Worm (Caenorhabditis elegans): ENCODE results near the gene T04F8.8.
A peak's percentile ranks its signal among the peaks of the same experiment; 100 is the strongest.

T04F8.8 gene

ce11 chrX:11647165-11647564, at the start of gene T04F8.8:
T04F8.8 (plus strand) TSS chrX:11647465.
- TF ChIP-seq unc-62 (GFP tag; optimal IDR thresholded peaks at IDR 0.05): no peak

DNA sequence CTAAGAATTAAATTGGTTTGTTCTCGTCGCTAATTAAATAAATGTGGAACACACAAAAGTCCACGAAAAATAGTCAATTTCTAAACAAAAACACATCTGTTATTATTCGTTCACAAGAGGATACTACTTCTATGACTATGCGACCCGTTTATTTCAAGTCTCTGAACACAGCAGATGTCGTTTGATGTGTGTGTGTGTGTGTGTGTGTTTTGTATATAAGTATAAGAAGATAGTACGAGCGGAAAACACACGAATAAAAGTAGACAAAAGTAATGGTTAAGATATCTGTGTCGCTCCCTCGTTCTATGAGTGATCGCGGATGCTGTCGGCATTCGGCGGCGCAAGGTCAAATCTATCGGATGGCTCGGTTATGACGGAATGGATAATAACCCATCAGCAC, 48.4 kb upstream of the T04F8.8 start:
- TF ChIP-seq unc-62 (GFP tag; optimal IDR thresholded peaks at IDR 0.05): no peak

DNA sequence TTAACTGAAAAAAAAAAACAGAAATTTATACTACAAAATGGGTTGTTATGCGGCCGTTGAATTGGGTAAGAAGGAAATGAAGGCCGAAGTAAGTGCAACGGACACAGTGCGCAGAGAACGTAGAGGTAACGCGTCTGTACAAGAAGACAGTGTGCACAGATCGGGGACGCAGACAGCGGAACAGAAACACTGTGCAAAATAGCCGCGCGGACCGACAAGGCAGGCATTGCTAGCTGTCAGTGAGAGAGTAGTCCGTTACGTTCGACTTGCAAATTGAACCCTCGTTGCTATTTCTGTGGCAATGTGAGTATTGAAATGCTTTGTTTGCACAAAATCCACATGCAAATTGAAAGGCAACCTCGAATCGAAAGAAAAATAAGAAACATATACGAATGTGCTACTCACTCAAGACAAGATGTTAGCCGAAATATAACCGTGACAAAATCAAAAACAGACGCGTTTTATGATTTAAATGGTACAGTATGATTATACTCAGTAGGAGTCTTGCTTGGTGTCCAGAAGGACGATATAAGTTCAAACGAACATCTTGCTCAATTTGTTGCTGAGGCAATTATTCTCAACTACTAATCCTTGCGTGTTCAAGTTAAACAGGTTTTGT, 46.7 kb upstream of the T04F8.8 start:
- no peak for TF ChIP-seq unc-62 (GFP tag; optimal IDR thresholded peaks at IDR 0.05)

- no peak for TF ChIP-seq unc-62 (GFP tag; optimal IDR thresholded peaks at IDR 0.05)
These were observed 43.8 kb upstream of the T04F8.8 start for ce11 chrX:11603234-11604108.

- TF ChIP-seq unc-62 (GFP tag; optimal IDR thresholded peaks at IDR 0.05): no peak
These were observed 42.0 kb upstream of the T04F8.8 start, which contains the start of gene ftt-2 for ce11 chrX:11605214-11605765. ftt-2 (minus strand) TSS chrX:11605419.

ce11 chrX:11605766-11606490, 41.3 kb upstream of the T04F8.8 start:
- peak; percentile 22 for TF ChIP-seq unc-62 (GFP tag; optimal IDR thresholded peaks at IDR 0.05)

DNA sequence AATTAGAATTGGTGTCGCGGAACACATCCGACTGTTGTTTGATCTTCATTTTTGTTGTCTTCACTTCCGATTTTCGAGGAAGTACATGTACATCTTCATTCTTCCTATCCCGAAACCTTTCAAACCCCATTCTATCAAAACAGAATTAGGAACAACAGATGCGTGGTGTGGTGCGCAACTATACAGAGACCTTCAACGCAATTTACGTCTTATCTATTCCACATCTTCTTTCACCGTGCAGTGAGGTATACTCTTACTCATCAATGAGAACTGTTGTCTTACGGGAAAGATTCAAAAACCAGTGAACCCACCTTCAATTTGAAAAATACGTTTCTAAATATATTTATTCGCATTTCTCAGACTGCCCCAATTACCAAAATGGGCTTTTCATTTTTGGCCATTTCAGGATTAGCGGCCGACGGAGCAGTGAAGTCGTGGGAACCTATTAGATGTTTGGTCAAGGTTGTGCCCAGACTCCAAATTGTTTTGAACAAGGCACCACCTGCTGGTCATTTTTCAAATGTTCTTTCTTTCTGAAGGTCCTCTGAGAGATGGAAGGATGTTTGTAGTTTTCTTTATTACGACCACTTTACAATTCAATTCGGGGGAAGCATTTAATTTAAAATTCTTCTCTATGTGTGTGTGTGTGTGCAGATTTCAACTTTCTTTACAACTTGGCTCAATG, 40.3 kb upstream of the T04F8.8 start:
- no peak for TF ChIP-seq unc-62 (GFP tag; optimal IDR thresholded peaks at IDR 0.05)

- no peak for TF ChIP-seq unc-62 (GFP tag; optimal IDR thresholded peaks at IDR 0.05)
These were observed 39.8 kb upstream of the T04F8.8 start for ce11 chrX:11607500-11607823.

DNA sequence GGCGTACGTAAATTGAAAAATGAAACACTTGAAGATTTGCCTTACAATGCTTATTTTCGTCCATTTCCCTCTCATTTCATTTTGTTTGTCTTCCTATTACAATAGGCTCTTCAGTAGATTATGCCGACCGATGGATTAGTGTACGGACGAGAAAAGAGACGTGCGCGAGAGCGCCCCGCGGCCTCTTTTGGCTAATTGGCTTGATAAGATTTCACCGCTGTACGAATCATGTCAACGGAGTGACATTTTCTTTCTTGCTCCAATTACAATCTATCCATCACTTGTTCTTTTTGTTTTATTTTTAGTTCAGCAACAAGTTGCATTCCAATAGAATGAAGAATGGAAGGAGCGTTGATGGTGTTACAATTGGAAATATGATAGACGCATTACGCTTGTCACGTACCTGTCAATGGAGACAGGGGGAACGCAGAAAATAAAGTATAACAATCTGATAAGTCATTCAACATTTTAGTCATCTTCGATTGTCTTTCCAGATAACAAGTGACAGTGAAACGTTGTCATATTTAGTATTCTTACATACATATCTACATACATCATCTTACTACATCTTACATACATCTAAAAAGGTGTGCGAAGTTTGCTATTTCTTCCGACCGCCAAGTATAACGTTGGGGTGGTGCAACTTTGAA, 39.0 kb upstream of the T04F8.8 start:
- no peak for TF ChIP-seq unc-62 (GFP tag; optimal IDR thresholded peaks at IDR 0.05)

DNA sequence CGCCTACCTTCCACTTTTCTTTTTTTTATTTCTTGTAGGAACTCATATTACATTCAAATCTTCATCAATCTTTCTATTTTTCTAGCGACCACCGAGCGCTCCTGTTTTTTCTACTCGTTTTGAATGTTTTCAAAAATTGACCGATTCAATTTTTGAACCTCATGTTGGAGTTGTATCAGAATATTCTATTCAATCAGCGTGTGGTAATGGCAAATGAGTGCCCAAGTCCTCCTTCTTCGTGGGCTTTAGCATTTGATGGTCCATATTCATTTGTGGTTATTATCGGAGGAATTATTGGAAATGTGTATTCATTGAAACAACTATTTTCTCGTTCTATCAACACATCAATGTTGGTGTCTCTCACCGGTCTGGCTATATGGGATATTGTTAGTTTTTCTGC, 29.9 kb upstream of the T04F8.8 start, which contains the start of gene F52D10.4:
F52D10.4 (plus strand) TSS at position 84 of the 400 bp plus-strand sequence.
- TF ChIP-seq unc-62 (GFP tag; optimal IDR thresholded peaks at IDR 0.05): no peak

DNA sequence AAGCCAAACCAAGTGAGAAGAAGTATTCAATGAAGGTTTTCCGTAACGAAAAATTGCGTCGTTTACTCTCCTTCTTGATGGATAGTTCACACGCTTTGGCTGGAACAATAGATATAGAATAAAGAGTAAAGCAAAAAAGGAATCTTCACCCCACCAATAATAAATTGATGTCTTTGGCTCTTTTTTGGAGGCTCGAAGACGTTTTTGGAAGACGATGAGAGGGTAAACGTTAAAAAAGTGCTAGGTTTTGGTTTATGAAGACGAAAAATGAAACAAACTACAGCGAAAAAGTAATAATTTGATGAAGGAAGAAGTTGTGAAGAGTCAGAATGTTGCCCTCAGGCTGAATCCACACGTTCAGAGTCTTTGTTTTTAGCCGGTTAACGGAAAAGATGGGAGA, 25.3 kb upstream of the T04F8.8 start, which contains the start of gene sto-3:
sto-3 (minus strand) TSS at position 101 of the 400 bp plus-strand sequence.
- TF ChIP-seq unc-62 (GFP tag; optimal IDR thresholded peaks at IDR 0.05): no peak

DNA sequence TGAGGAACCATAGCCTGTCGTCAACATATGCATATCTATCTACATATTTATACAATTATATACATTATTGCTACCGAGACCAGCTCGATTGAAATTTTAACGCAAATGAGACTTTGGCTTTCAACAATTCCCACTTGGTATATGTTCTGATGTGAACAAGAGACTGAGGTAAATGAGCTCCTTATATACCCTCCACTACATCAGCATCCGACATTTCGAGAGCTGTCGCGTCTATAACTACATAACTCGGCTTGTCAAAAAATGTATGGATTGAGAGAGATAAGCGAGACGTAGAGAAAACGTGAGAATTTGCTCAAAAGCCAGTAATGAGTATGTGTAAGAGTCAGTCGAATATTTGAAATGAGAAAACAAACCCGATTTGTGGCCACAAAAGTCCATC, 23.8 kb upstream of the T04F8.8 start:
- no peak for TF ChIP-seq unc-62 (GFP tag; optimal IDR thresholded peaks at IDR 0.05)

ce11 chrX:11624621-11625020, 22.6 kb upstream of the T04F8.8 start:
- TF ChIP-seq unc-62 (GFP tag; optimal IDR thresholded peaks at IDR 0.05): no peak

ce11 chrX:11627013-11627412, 20.3 kb upstream of the T04F8.8 start, which contains the start of gene twk-44:
twk-44 (minus strand) TSS chrX:11627113.
- no peak for TF ChIP-seq unc-62 (GFP tag; optimal IDR thresholded peaks at IDR 0.05)

DNA sequence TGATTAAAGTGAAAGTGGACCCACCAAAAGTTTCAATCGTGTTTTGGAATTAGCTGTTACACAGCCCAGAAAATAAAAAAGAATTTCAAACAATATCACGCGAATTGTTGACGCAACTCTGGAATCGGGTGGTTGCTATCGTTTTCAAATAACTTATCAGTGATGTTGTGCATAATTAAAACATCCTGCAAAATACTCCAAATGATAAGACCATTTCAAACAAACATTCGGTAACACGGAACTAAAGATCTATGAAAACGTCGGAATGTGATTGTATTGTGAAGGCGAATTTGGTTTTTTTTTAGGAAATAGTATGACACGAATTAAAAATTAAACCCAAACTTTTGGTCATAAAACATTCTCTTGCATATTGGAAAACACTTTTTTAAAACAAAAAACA, 18.7 kb upstream of the T04F8.8 start, which contains the start of gene spp-30:
spp-30 (minus strand) TSS at position 101 of the 400 bp plus-strand sequence.
- TF ChIP-seq unc-62 (GFP tag; optimal IDR thresholded peaks at IDR 0.05): no peak
